Worm (Caenorhabditis elegans) whole organism, late embryonic: ENCODE results near the gene F17E9.4.

Experiments used
- K02D7.2 ChIP-seq: sonication (generic microtip); optimal IDR thresholded peaks from 2 replicates; lab custom pipeline; 2017; ENCODE audit warnings: mild to moderate bottlenecking, missing genetic modification characterization, missing compliant biosample characterization
- ama-1 ChIP-seq: fragments of 150-350 bp; optimal IDR thresholded peaks from 2 replicates; lab custom pipeline; 2014
- elt-2 ChIP-seq: sonication (generic microtip); optimal IDR thresholded peaks from 2 replicates; lab custom pipeline; 2016; ENCODE audit warnings: missing genetic modification reagents, missing genetic modification characterization, missing compliant biosample characterization
- ets-4 ChIP-seq: sonication (generic microtip); optimal IDR thresholded peaks from 2 replicates; lab custom pipeline; 2016; ENCODE audit warnings: missing genetic modification characterization, missing compliant biosample characterization
- hlh-30 ChIP-seq: sonication (generic microtip); optimal IDR thresholded peaks from 2 replicates; lab custom pipeline; 2017; ENCODE audit warnings: antibody characterized with exemption, missing genetic modification characterization, missing compliant biosample characterization; ENCODE audit not compliant: insufficient read depth
- pax-1 ChIP-seq: fragments of 150-350 bp; optimal IDR thresholded peaks from 2 replicates; lab custom pipeline; 2014; ENCODE audit warnings: missing biosample characterization, missing genetic modification characterization
- pha-4 ChIP-seq: fragments of 150-350 bp; optimal IDR thresholded peaks from 2 replicates; lab custom pipeline; 2018; ENCODE audit warnings: missing biosample characterization, missing genetic modification reagents, missing genetic modification characterization
- tbx-2 ChIP-seq: sonication (generic microtip); optimal IDR thresholded peaks from 2 replicates; lab custom pipeline; 2016; ENCODE audit warnings: missing genetic modification characterization, missing compliant biosample characterization
- tbx-7 ChIP-seq: sonication (generic microtip); optimal IDR thresholded peaks from 2 replicates; lab custom pipeline; 2016; ENCODE audit warnings: missing genotype, missing genetic modification characterization, missing compliant biosample characterization

DNA sequence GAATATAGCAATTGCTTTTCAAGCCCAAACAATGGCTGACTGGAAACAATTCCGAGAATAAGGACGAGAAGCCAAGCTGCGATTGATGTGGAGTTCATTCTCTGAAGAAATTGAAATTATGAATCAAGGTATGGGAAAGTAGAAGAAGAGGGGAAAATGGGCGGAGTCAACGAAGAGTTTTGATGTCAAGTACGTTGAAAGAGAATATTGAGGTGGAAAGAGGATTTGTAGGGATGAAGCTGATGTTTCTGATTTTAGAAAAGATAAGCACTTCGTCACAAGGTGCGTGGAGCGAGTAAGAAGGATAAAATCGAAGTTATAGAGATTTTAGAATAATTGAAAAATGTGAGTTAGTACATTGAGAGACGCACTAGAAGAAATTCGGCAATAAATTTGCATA is 34.5 kb downstream of the F17E9.4 start, which contains the start of gene D2096.9:
- TF ChIP-seq tbx-7 (tag; lab: Kevin White, UChicago) (no peak), elt-2 (tag; lab: Kevin White, UChicago) (no peak), hlh-30 (tag; lab: Kevin White, UChicago) (no peak), tbx-2 (tag; lab: Kevin White, UChicago) (no peak), pax-1 (no peak), pha-4 (tag; lab: Kevin White, UChicago) (no peak), ama-1 (lab: Kevin White, UChicago) (no peak), ets-4 (tag; lab: Kevin White, UChicago) (no peak), K02D7.2 (tag; lab: Kevin White, UChicago) (no peak)
